Worm (Caenorhabditis elegans): ENCODE measurements around the gene pid-5.

ce11 chrV:4152200-4152599 lies 23.5 kb upstream of the pid-5 start, which contains the start of gene Y45G5AM.6:
- TF ChIP-seq jun-1 (tag; optimal IDR thresholded peaks at IDR 0.05) (no peak), nhr-28 (tag; optimal IDR thresholded peaks at IDR 0.05) (no peak), skn-1 (tag; optimal IDR thresholded peaks at IDR 0.05) (no peak), ZK546.5 (tag; optimal IDR thresholded peaks at IDR 0.05) (no peak), daf-12 (tag; optimal IDR thresholded peaks at IDR 0.05) (no peak), ama-1 (optimal IDR thresholded peaks at IDR 0.05) (no peak), pqm-1 (tag; optimal IDR thresholded peaks at IDR 0.05) (no peak), nhr-76 (tag; optimal IDR thresholded peaks at IDR 0.05) (no peak), tbx-2 (tag; optimal IDR thresholded peaks at IDR 0.05) (no peak), sea-2 (GFP tag; optimal IDR thresholded peaks at IDR 0.05) (no peak), nhr-67 (tag; optimal IDR thresholded peaks at IDR 0.05) (no peak), fos-1 (tag; optimal IDR thresholded peaks at IDR 0.05) (no peak)
